Fruit fly (Drosophila melanogaster) whole organism, wandering third instar larva: Measurements from ENCODE around the gene mRpL10.

Source experiments
- Abd-B ChIP-seq: fragments of >200 bp; optimal IDR thresholded peaks from 2 replicates; lab custom pipeline; 2017; ENCODE audit warnings: missing biosample characterization, missing genetic modification characterization
- Dif ChIP-seq: fragments of 200-275, 200-300 bp; sonication (Bioruptor generic); optimal IDR thresholded peaks from 2 replicates; lab custom pipeline; 2018; ENCODE audit warnings: missing biosample characterization, missing genetic modification characterization; ENCODE audit not compliant: partially characterized antibody
- Hnf4 ChIP-seq: fragments of 200-800 bp; sonication (Bioruptor generic); optimal IDR thresholded peaks from 2 replicates; lab custom pipeline; 2016; ENCODE audit warnings: missing biosample characterization, mild to moderate bottlenecking, missing genetic modification characterization
- Myc ChIP-seq: fragments of >200 bp; optimal IDR thresholded peaks from 2 replicates; lab custom pipeline; 2017
- N ChIP-seq: fragments of >200 bp; optimal IDR thresholded peaks from 2 replicates; lab custom pipeline; 2018; ENCODE audit warnings: missing biosample characterization, missing external identifiers, missing genetic modification characterization
- foxo ChIP-seq, 2 experiments: fragments of 200-800 bp; sonication (Bioruptor generic); optimal IDR thresholded peaks; 2 replicates in 1 of 2; 3 replicates in 1 of 2; lab custom pipeline; 2016 to 2017; ENCODE audit warnings: missing biosample characterization in 2 of 2, missing genetic modification characterization in 2 of 2
- h ChIP-seq: fragments of 200-800 bp; sonication (Bioruptor generic); optimal IDR thresholded peaks from 3 replicates; lab custom pipeline; 2016; ENCODE audit warnings: missing biosample characterization, mild to moderate bottlenecking, missing genetic modification characterization
- lola ChIP-seq: fragments of >200 bp; optimal IDR thresholded peaks from 2 replicates; lab custom pipeline; 2017; ENCODE audit warnings: missing biosample characterization, missing genetic modification characterization
- psq ChIP-seq: fragments of 200-800 bp; sonication (Bioruptor generic); optimal IDR thresholded peaks from 3 replicates; lab custom pipeline; 2017; ENCODE audit warnings: missing biosample characterization, mild to moderate bottlenecking, missing genetic modification characterization, moderate library complexity
- sv ChIP-seq: fragments of 200-800 bp; sonication (Bioruptor generic); optimal IDR thresholded peaks from 3 replicates; lab custom pipeline; 2016; ENCODE audit warnings: missing biosample characterization, missing genetic modification characterization

DNA sequence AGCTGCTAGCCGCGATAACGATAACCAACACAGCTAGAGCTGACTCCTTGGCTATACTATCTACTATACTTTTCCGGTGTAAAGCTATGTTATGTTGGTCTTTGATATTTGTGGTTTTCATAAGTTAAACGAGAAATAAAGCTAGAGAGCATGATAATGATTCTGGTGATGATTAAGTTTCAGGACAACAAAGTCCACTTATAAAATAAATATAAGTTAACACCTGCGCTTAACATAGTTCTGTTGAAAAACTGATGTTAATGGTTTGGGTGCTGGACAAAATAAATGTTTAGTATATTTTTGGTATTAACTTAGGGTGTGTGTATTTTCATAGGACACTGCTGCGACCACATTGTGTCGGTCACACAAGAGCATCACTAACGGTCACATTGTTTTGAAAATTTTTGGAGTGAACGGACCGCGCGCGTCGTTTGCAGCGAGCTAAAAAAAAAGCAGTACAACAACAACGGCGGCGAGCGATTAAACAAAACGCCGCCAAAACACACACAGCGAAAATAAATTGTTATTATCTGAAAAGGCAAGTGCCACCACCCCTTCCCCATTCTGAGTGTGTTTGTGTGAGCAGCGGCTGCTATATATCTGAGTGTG is 44.8 kb upstream of the mRpL10 start, which contains the start of the genes CG33635 and spen:
- TF ChIP-seq Dif (GFP tag; lab: Kevin White, UChicago) = peak; percentile 22
- TF ChIP-seq h (GFP tag; lab: Kevin White, UChicago) = peak; percentile 72
- TF ChIP-seq sv (GFP tag; lab: Kevin White, UChicago) = no peak
- TF ChIP-seq psq (GFP tag; lab: Kevin White, UChicago) = peak; percentile 55
- TF ChIP-seq lola (GFP tag; lab: Kevin White, UChicago) = no peak
- no peak for TF ChIP-seq N (GFP tag; lab: Kevin White, UChicago)
- peak; percentile 88 for TF ChIP-seq Myc (lab: Kevin White, UChicago)
- no peak for TF ChIP-seq Abd-B (GFP tag; lab: Kevin White, UChicago)
- TF ChIP-seq foxo (GFP tag; optimal IDR thresholded peaks at IDR 0.05; lab: Kevin White, UChicago) = peak in 1 of 2 experiments; percentile 57
- TF ChIP-seq Hnf4 (GFP tag; lab: Kevin White, UChicago) = peak; percentile 53
